Worm (Caenorhabditis elegans) whole organism, L4 larva: ENCODE measurements around the gene B0034.7.

ENCODE experiments used
- R02D3.7 ChIP-seq: fragments of 150-350 bp; sonication (generic microtip); optimal IDR thresholded peaks from 3 replicates; lab custom pipeline; 2014; ENCODE audit warnings: missing biosample characterization, missing genetic modification characterization
- aly-2 ChIP-seq: sonication (generic microtip); optimal IDR thresholded peaks from 2 replicates; lab custom pipeline; 2018; ENCODE audit warnings: missing biosample characterization, missing genetic modification characterization
- ama-1 ChIP-seq: fragments of 150-350 bp; optimal IDR thresholded peaks from 2 replicates; lab custom pipeline; 2014; ENCODE audit warnings: inconsistent platforms, mixed read lengths
- ceh-82 ChIP-seq: sonication (generic microtip); optimal IDR thresholded peaks from 2 replicates; lab custom pipeline; 2017; ENCODE audit warnings: missing biosample characterization, missing genetic modification characterization
- ces-1 ChIP-seq: fragments of 150-350 bp; sonication (generic microtip); optimal IDR thresholded peaks from 4 replicates; lab custom pipeline; 2014; ENCODE audit warnings: missing biosample characterization, missing genetic modification reagents, missing genetic modification characterization
- fos-1 ChIP-seq: fragments of 150-350 bp; optimal IDR thresholded peaks from 2 replicates; lab custom pipeline; 2014; ENCODE audit warnings: missing biosample characterization, missing genetic modification characterization
- gei-8 ChIP-seq: fragments of 200-800 bp; sonication (Bioruptor generic); optimal IDR thresholded peaks from 2 replicates; lab custom pipeline; 2018; ENCODE audit warnings: mild to moderate bottlenecking, missing genetic modification characterization, missing compliant biosample characterization
- lin-39 ChIP-seq: fragments of 150-350 bp; optimal IDR thresholded peaks from 2 replicates; lab custom pipeline; 2014; ENCODE audit warnings: missing biosample characterization, missing genetic modification reagents, missing genetic modification characterization
- nhr-237 ChIP-seq: sonication (generic microtip); optimal IDR thresholded peaks from 2 replicates; lab custom pipeline; 2017; ENCODE audit warnings: missing biosample characterization, missing genetic modification characterization
- php-3 ChIP-seq: fragments of 200-800 bp; sonication (Bioruptor generic); IDR thresholded peaks from 2 replicates; pipeline ENCODE4 v1.3.6; 2022; ENCODE audit warnings: missing genetic modification reagents, missing genetic modification characterization, missing compliant biosample characterization
- skn-1 ChIP-seq: fragments of 150-350 bp; optimal IDR thresholded peaks from 2 replicates; lab custom pipeline; 2014; ENCODE audit warnings: missing biosample characterization, missing genetic modification characterization
- snpc-4 ChIP-seq: fragments of 150-350 bp; optimal IDR thresholded peaks from 2 replicates; lab custom pipeline; 2014; ENCODE audit warnings: missing biosample characterization, missing genetic modification characterization
- unc-62 ChIP-seq, 3 experiments: fragments of 150-350 bp in 1 of 3; sonication (generic microtip); optimal IDR thresholded peaks in 2 of 3; peaks in 1 of 3; 1 replicate in 1 of 3; 2 replicates in 2 of 3; lab custom pipeline; 2014 to 2017; ENCODE audit warnings: missing biosample characterization in 3 of 3, missing genetic modification characterization in 3 of 3, missing genetic modification reagents in 3 of 3, missing genotype in 1 of 3

ce11 chrII:5964962-5965361, 3.5 kb downstream of the B0034.7 start:
- TF ChIP-seq nhr-237 (no peak), gei-8 (GFP tag; lab: Kevin White, UChicago) (no peak), ama-1 (lab: Kevin White, UChicago) (no peak), fos-1 (tag; lab: Kevin White, UChicago) (no peak), aly-2 (tag; lab: Kevin White, UChicago) (no peak), lin-39 (tag; lab: Kevin White, UChicago) (no peak), R02D3.7 (no peak), skn-1 (tag; lab: Kevin White, UChicago) (no peak), ceh-82 (no peak), snpc-4 (tag; lab: Kevin White, UChicago) (no peak), php-3 (no peak), unc-62 (GFP tag; optimal IDR thresholded peaks at IDR 0.05 in 1 of 2; lab: Kevin White, UChicago) (no peak), unc-62 (tag; optimal IDR thresholded peaks at IDR 0.05; lab: Kevin White, UChicago) (no peak), ces-1 (GFP tag; lab: Kevin White, UChicago) (no peak)
